Worm (Caenorhabditis elegans) whole organism, L1 larva: ENCODE measurements around the gene Y49E10.18.

Experiments used
- C04F5.9 ChIP-seq: sonication (generic microtip); optimal IDR thresholded peaks from 2 replicates; lab custom pipeline; 2016; ENCODE audit warnings: missing genetic modification characterization, missing compliant biosample characterization
- F16B12.6 ChIP-seq: fragments of 150-350 bp; optimal IDR thresholded peaks from 2 replicates; lab custom pipeline; 2014; ENCODE audit warnings: missing biosample characterization, missing genetic modification characterization
- Y116A8C.19 ChIP-seq: sonication (generic microtip); optimal IDR thresholded peaks from 2 replicates; lab custom pipeline; 2016; ENCODE audit warnings: missing compliant biosample characterization, missing genetic modification characterization, borderline replicate concordance
- aha-1 ChIP-seq: fragments of 150-350 bp; optimal IDR thresholded peaks from 2 replicates; lab custom pipeline; 2014; ENCODE audit warnings: missing biosample characterization, missing genetic modification characterization
- aly-2 ChIP-seq: fragments of 150-350 bp; optimal IDR thresholded peaks from 2 replicates; lab custom pipeline; 2014; ENCODE audit warnings: missing biosample characterization, missing genetic modification characterization
- ama-1 ChIP-seq: fragments of 150-350 bp; optimal IDR thresholded peaks from 2 replicates; lab custom pipeline; 2014
- ceh-82 ChIP-seq, 3 experiments: fragments of 150-350 bp in 1 of 3; sonication (generic microtip) in 2 of 3; optimal IDR thresholded peaks; 2 replicates each; lab custom pipeline; 2014 to 2017; ENCODE audit warnings: missing biosample characterization in 3 of 3, missing genetic modification characterization in 3 of 3
- ceh-88 ChIP-seq: fragments of 200-800 bp; sonication (Bioruptor generic); IDR thresholded peaks from 2 replicates; pipeline ENCODE4 v1.3.6; 2022; ENCODE audit warnings: missing genetic modification characterization, missing compliant biosample characterization
- ceh-90 ChIP-seq: sonication (generic microtip); optimal IDR thresholded peaks from 2 replicates; lab custom pipeline; 2016; ENCODE audit warnings: missing genetic modification characterization, missing compliant biosample characterization
- dpl-1 ChIP-seq, 3 experiments: fragments of 150-350 bp in 2 of 3; sonication (generic microtip) in 1 of 3; optimal IDR thresholded peaks; 2 replicates each; lab custom pipeline; 2014 to 2017; ENCODE audit warnings: missing biosample characterization in 3 of 3, missing genetic modification characterization in 3 of 3, missing genetic modification reagents in 3 of 3
- dsc-1 ChIP-seq: sonication (generic microtip); optimal IDR thresholded peaks from 2 replicates; lab custom pipeline; 2016; ENCODE audit warnings: mild to moderate bottlenecking, missing genetic modification characterization, missing compliant biosample characterization
- egl-27 ChIP-seq, 2 experiments: fragments of 150-350 bp in 1 of 2; sonication (generic microtip); optimal IDR thresholded peaks; 3 replicates each; lab custom pipeline; 2017 to 2018; ENCODE audit warnings: missing biosample characterization in 2 of 2, missing genetic modification characterization in 2 of 2, missing genetic modification reagents in 2 of 2
- elt-2 ChIP-seq: sonication (generic microtip); optimal IDR thresholded peaks from 2 replicates; lab custom pipeline; 2016; ENCODE audit warnings: missing genetic modification characterization, mild to moderate bottlenecking, inconsistent platforms, missing compliant biosample characterization, missing genetic modification reagents
- fkh-10 ChIP-seq: sonication (generic microtip); optimal IDR thresholded peaks from 2 replicates; lab custom pipeline; 2017; ENCODE audit warnings: missing biosample characterization, missing genetic modification reagents, missing genetic modification characterization
- fkh-4 ChIP-seq: sonication (generic microtip); optimal IDR thresholded peaks from 2 replicates; lab custom pipeline; 2016; ENCODE audit warnings: missing compliant biosample characterization, missing genetic modification characterization, borderline replicate concordance
- hlh-17 ChIP-seq: fragments of 200-800 bp; sonication (Bioruptor generic); optimal IDR thresholded peaks from 2 replicates; lab custom pipeline; 2018; ENCODE audit warnings: missing genetic modification characterization, mild to moderate bottlenecking, missing compliant biosample characterization, moderate library complexity, borderline replicate concordance
- hlh-4 ChIP-seq: sonication (generic microtip); optimal IDR thresholded peaks from 2 replicates; lab custom pipeline; 2016; ENCODE audit warnings: mild to moderate bottlenecking, missing genetic modification characterization, missing compliant biosample characterization
- hpl-2 ChIP-seq: fragments of 150-350 bp; optimal IDR thresholded peaks from 2 replicates; lab custom pipeline; 2014; ENCODE audit warnings: missing biosample characterization, missing genetic modification reagents, missing genetic modification characterization
- jun-1 ChIP-seq: fragments of 150-350 bp; optimal IDR thresholded peaks from 2 replicates; lab custom pipeline; 2014; ENCODE audit warnings: missing biosample characterization, missing genetic modification reagents, missing genetic modification characterization
- lin-13 ChIP-seq: fragments of 150-350 bp; optimal IDR thresholded peaks from 2 replicates; lab custom pipeline; 2014; ENCODE audit warnings: missing biosample characterization, missing genetic modification reagents, missing genetic modification characterization
- lin-15B ChIP-seq: fragments of 150-350 bp; sonication (generic microtip); optimal IDR thresholded peaks from 3 replicates; lab custom pipeline; 2014; ENCODE audit warnings: missing biosample characterization, missing genetic modification characterization
- lin-35 ChIP-seq, 2 experiments: fragments of 150-350 bp; optimal IDR thresholded peaks; 2 replicates each; lab custom pipeline; 2014; ENCODE audit warnings: missing biosample characterization in 2 of 2, missing genetic modification characterization in 2 of 2, missing genetic modification reagents in 2 of 2
- lin-39 ChIP-seq: fragments of 150-350 bp; optimal IDR thresholded peaks from 2 replicates; lab custom pipeline; 2014; ENCODE audit warnings: missing biosample characterization, missing genetic modification reagents, missing genetic modification characterization
- lsy-2 ChIP-seq, 2 experiments: fragments of 150-350 bp; optimal IDR thresholded peaks; 2 replicates each; lab custom pipeline; 2014; ENCODE audit warnings: missing biosample characterization in 2 of 2, missing genetic modification characterization in 2 of 2
- mab-9 ChIP-seq: fragments of 200-800 bp; sonication (Bioruptor generic); IDR thresholded peaks from 2 replicates; pipeline ENCODE4 v1.3.6; 2022; ENCODE audit warnings: missing genetic modification reagents, missing genetic modification characterization, missing compliant biosample characterization
- mep-1 ChIP-seq: fragments of 150-350 bp; optimal IDR thresholded peaks from 2 replicates; lab custom pipeline; 2014; ENCODE audit warnings: missing biosample characterization, missing genetic modification characterization
- nhr-11 ChIP-seq: fragments of 150-350 bp; optimal IDR thresholded peaks from 2 replicates; lab custom pipeline; 2014; ENCODE audit warnings: missing biosample characterization, missing genetic modification characterization
- nhr-12 ChIP-seq: sonication (generic microtip); optimal IDR thresholded peaks from 2 replicates; lab custom pipeline; 2017; ENCODE audit warnings: missing biosample characterization, missing genetic modification characterization
- nhr-19 ChIP-seq: fragments of 200-800 bp; sonication (Bioruptor generic); conservative IDR thresholded peaks from 2 replicates; pipeline ENCODE4 v1.3.6; 2022; ENCODE audit warnings: missing genetic modification characterization, missing compliant biosample characterization
- nhr-20 ChIP-seq: sonication (generic microtip); optimal IDR thresholded peaks from 2 replicates; lab custom pipeline; 2016; ENCODE audit warnings: mild to moderate bottlenecking, missing genetic modification characterization, missing compliant biosample characterization
- nhr-237 ChIP-seq: fragments of 150-350 bp; optimal IDR thresholded peaks from 2 replicates; lab custom pipeline; 2014; ENCODE audit warnings: missing biosample characterization, missing genetic modification characterization
- nhr-47 ChIP-seq: sonication (generic microtip); optimal IDR thresholded peaks from 2 replicates; lab custom pipeline; 2016; ENCODE audit warnings: mild to moderate bottlenecking, missing genetic modification characterization, moderate library complexity, missing compliant biosample characterization
- nhr-85 ChIP-seq: sonication (generic microtip); peaks from one replicate; lab custom pipeline; 2016; ENCODE audit warnings: missing genetic modification characterization, inconsistent platforms, missing compliant biosample characterization
- pax-3 ChIP-seq: fragments of 200-800 bp; sonication (Bioruptor generic); optimal IDR thresholded peaks from 2 replicates; lab custom pipeline; 2018; ENCODE audit warnings: mild to moderate bottlenecking, missing genetic modification characterization, moderate library complexity, missing compliant biosample characterization
- rnt-1 ChIP-seq: sonication (generic microtip); optimal IDR thresholded peaks from 2 replicates; lab custom pipeline; 2016; ENCODE audit warnings: mild to moderate bottlenecking, missing genetic modification characterization, moderate library complexity, missing compliant biosample characterization
- skn-1 ChIP-seq: fragments of 150-350 bp; optimal IDR thresholded peaks from 2 replicates; lab custom pipeline; 2014; ENCODE audit warnings: missing biosample characterization, missing genetic modification characterization
- snu-23 ChIP-seq: sonication (generic microtip); optimal IDR thresholded peaks from 2 replicates; lab custom pipeline; 2016; ENCODE audit warnings: missing genetic modification characterization, missing compliant biosample characterization
- sox-4 ChIP-seq: sonication (generic microtip); optimal IDR thresholded peaks from 2 replicates; lab custom pipeline; 2016; ENCODE audit warnings: missing genetic modification characterization, missing compliant biosample characterization
- sup-37 ChIP-seq: fragments of 200-800 bp; sonication (Bioruptor generic); optimal IDR thresholded peaks from 2 replicates; lab custom pipeline; 2018; ENCODE audit warnings: mild to moderate bottlenecking, missing genetic modification characterization, missing compliant biosample characterization
- tbx-2 ChIP-seq: sonication (generic microtip); optimal IDR thresholded peaks from 2 replicates; lab custom pipeline; 2016; ENCODE audit warnings: missing genetic modification characterization, missing compliant biosample characterization
- tlp-1 ChIP-seq: fragments of 150-350 bp; optimal IDR thresholded peaks from 2 replicates; lab custom pipeline; 2014; ENCODE audit warnings: missing biosample characterization, missing genetic modification characterization
- unc-30 ChIP-seq: sonication (generic microtip); optimal IDR thresholded peaks from 2 replicates; lab custom pipeline; 2017; ENCODE audit warnings: missing biosample characterization, missing genetic modification characterization
- unc-62 ChIP-seq: fragments of 150-350 bp; optimal IDR thresholded peaks from 2 replicates; lab custom pipeline; 2014; ENCODE audit warnings: missing biosample characterization, missing genetic modification reagents, missing genetic modification characterization
- xbp-1 ChIP-seq: sonication (generic microtip); optimal IDR thresholded peaks from 2 replicates; lab custom pipeline; 2016; ENCODE audit warnings: missing genetic modification characterization, missing compliant biosample characterization
- zag-1 ChIP-seq: fragments of 150-350 bp; optimal IDR thresholded peaks from 2 replicates; lab custom pipeline; 2014; ENCODE audit warnings: missing biosample characterization, missing genetic modification characterization
- zip-4 ChIP-seq: fragments of 200-800 bp; sonication (Bioruptor generic); optimal IDR thresholded peaks from 2 replicates; lab custom pipeline; 2018; ENCODE audit warnings: mild to moderate bottlenecking, missing genetic modification characterization, moderate library complexity, missing compliant biosample characterization
- ztf-4 ChIP-seq: fragments of 150-350 bp; optimal IDR thresholded peaks from 2 replicates; lab custom pipeline; 2014; ENCODE audit warnings: missing biosample characterization, missing genetic modification characterization

Y49E10.18 gene

ce11 chrIII:12399709-12400108, 46.2 kb downstream of the Y49E10.18 start (continued):
- no peak for TF ChIP-seq ceh-88 (GFP tag; lab: Robert Waterston, UW)
- TF ChIP-seq pax-3: no peak
- TF ChIP-seq egl-27 (tag; optimal IDR thresholded peaks at IDR 0.05; lab: Kevin White, UChicago): no peak
- TF ChIP-seq nhr-11: no peak
- TF ChIP-seq aha-1: no peak
- peak; percentile 24 to 41 for TF ChIP-seq lin-35 (GFP tag; optimal IDR thresholded peaks at IDR 0.05; lab: Kevin White, UChicago)
- TF ChIP-seq F16B12.6 (tag; lab: Kevin White, UChicago): peak; percentile 16
- no peak for TF ChIP-seq xbp-1
- TF ChIP-seq lin-15B: no peak
- no peak for TF ChIP-seq unc-62
- no peak for TF ChIP-seq C04F5.9 (tag; lab: Kevin White, UChicago)
- TF ChIP-seq nhr-47 (tag; lab: Kevin White, UChicago): peak; percentile 50
- TF ChIP-seq skn-1 (tag; lab: Kevin White, UChicago): no peak
- no peak for TF ChIP-seq sup-37
- TF ChIP-seq nhr-237 (tag; lab: Kevin White, UChicago): no peak
- TF ChIP-seq sox-4 (tag; lab: Kevin White, UChicago): no peak
- no peak for TF ChIP-seq jun-1
- no peak; the same call in 1 of the 2 replicates for TF ChIP-seq nhr-19 (GFP tag; lab: Robert Waterston, UW)
- no peak for TF ChIP-seq aly-2 (tag; lab: Kevin White, UChicago)
- TF ChIP-seq hlh-4: no peak
- TF ChIP-seq ama-1 (lab: Kevin White, UChicago): no peak
- TF ChIP-seq elt-2 (tag; lab: Kevin White, UChicago): no peak
- TF ChIP-seq Y116A8C.19 (tag; lab: Kevin White, UChicago): no peak
- no peak for TF ChIP-seq lin-39
- TF ChIP-seq ceh-90 (tag; lab: Kevin White, UChicago): no peak
- peak in 1 of 3 experiments; percentile 27 for TF ChIP-seq ceh-82 (tag; optimal IDR thresholded peaks at IDR 0.05; lab: Kevin White, UChicago)
- TF ChIP-seq nhr-20 (tag; lab: Kevin White, UChicago): peak; percentile 1
- no peak for TF ChIP-seq fkh-4 (tag; lab: Kevin White, UChicago)
- no peak for TF ChIP-seq unc-30
- no peak for TF ChIP-seq mab-9 (GFP tag; lab: Robert Waterston, UW)
- TF ChIP-seq hlh-17: no peak
- TF ChIP-seq dsc-1 (tag; lab: Kevin White, UChicago): peak; percentile 9
- TF ChIP-seq lin-13: no peak
- TF ChIP-seq nhr-85 (tag; lab: Kevin White, UChicago): no peak
- no peak for TF ChIP-seq nhr-12
- TF ChIP-seq lsy-2 (tag; optimal IDR thresholded peaks at IDR 0.05; lab: Kevin White, UChicago): peak in 1 of 2 experiments; percentile 7
- no peak for TF ChIP-seq ztf-4 (tag; lab: Kevin White, UChicago)
- no peak for TF ChIP-seq hpl-2 (GFP tag; lab: Kevin White, UChicago)
- TF ChIP-seq rnt-1 (tag; lab: Kevin White, UChicago): peak; percentile 55
- TF ChIP-seq tbx-2 (tag; lab: Kevin White, UChicago): no peak
- TF ChIP-seq dpl-1 (GFP tag; optimal IDR thresholded peaks at IDR 0.05; lab: Kevin White, UChicago): peak in 2 of 3 experiments; percentile 29 to 32
- peak; percentile 49 for TF ChIP-seq snu-23 (GFP tag; lab: Kevin White, UChicago)
- no peak for TF ChIP-seq mep-1 (tag; lab: Kevin White, UChicago)
- no peak for TF ChIP-seq zag-1 (tag; lab: Kevin White, UChicago)
- TF ChIP-seq fkh-10 (GFP tag; lab: Kevin White, UChicago): no peak
- TF ChIP-seq zip-4: no peak
- TF ChIP-seq tlp-1 (tag; lab: Kevin White, UChicago): no peak
